Worm (Caenorhabditis elegans) whole organism, mixed stage, embryonic: Measurements from ENCODE around the gene bkip-1.

Source experiments
- blmp-1 ChIP-seq: fragments of 150-350 bp; optimal IDR thresholded peaks from 2 replicates; lab custom pipeline; 2014; ENCODE audit warnings: missing biosample characterization, missing genetic modification characterization
- elt-1 ChIP-seq: sonication (generic microtip); optimal IDR thresholded peaks from 2 replicates; lab custom pipeline; 2017; ENCODE audit warnings: missing genetic modification characterization, mild to moderate bottlenecking, missing compliant biosample characterization, antibody characterized with exemption, moderate library complexity, borderline replicate concordance; ENCODE audit not compliant: insufficient read depth
- elt-3 ChIP-seq: fragments of 150-350 bp; optimal IDR thresholded peaks from 2 replicates; lab custom pipeline; 2014; ENCODE audit warnings: missing biosample characterization, missing genetic modification characterization
- lin-13 ChIP-seq: fragments of 150-350 bp; optimal IDR thresholded peaks from 2 replicates; lab custom pipeline; 2014; ENCODE audit warnings: missing biosample characterization, missing genetic modification characterization
- lsy-2 ChIP-seq: fragments of 150-350 bp; optimal IDR thresholded peaks from 2 replicates; lab custom pipeline; 2014; ENCODE audit warnings: missing biosample characterization, missing genetic modification characterization
- nhr-12 ChIP-seq: fragments of 150-350 bp; optimal IDR thresholded peaks from 2 replicates; lab custom pipeline; 2014; ENCODE audit warnings: missing biosample characterization, missing genetic modification characterization
- nhr-237 ChIP-seq: fragments of 150-350 bp; optimal IDR thresholded peaks from 2 replicates; lab custom pipeline; 2014; ENCODE audit warnings: missing biosample characterization, missing genetic modification characterization
- nhr-28 ChIP-seq: fragments of 150-350 bp; optimal IDR thresholded peaks from 2 replicates; lab custom pipeline; 2014; ENCODE audit warnings: missing biosample characterization, missing genetic modification characterization
- pha-4 ChIP-seq: fragments of 150-350 bp; optimal IDR thresholded peaks from 2 replicates; lab custom pipeline; 2018; ENCODE audit warnings: missing biosample characterization, missing genetic modification reagents, missing genetic modification characterization
- snpc-4 ChIP-seq: fragments of 150-350 bp; optimal IDR thresholded peaks from 2 replicates; lab custom pipeline; 2014; ENCODE audit warnings: missing biosample characterization, missing genetic modification characterization
- tbx-8 ChIP-seq: fragments of 200-800 bp; sonication (Bioruptor generic); optimal IDR thresholded peaks from 2 replicates; lab custom pipeline; 2018; ENCODE audit warnings: mild to moderate bottlenecking, missing genetic modification characterization, moderate library complexity, missing compliant biosample characterization
- unc-39 ChIP-seq: fragments of 150-350 bp; optimal IDR thresholded peaks from 2 replicates; lab custom pipeline; 2014; ENCODE audit warnings: missing biosample characterization, missing genetic modification characterization
- unc-62 ChIP-seq: fragments of 150-350 bp; optimal IDR thresholded peaks from 2 replicates; lab custom pipeline; 2014; ENCODE audit warnings: missing biosample characterization, missing genetic modification reagents, missing genetic modification characterization
- zip-8 ChIP-seq: fragments of 150-350 bp; optimal IDR thresholded peaks from 2 replicates; lab custom pipeline; 2014; ENCODE audit warnings: missing biosample characterization, missing genetic modification characterization

- TF ChIP-seq snpc-4 (no peak), unc-39 (tag; lab: Kevin White, UChicago) (no peak), nhr-237 (no peak), nhr-28 (tag; lab: Kevin White, UChicago) (no peak), elt-3 (tag; lab: Kevin White, UChicago) (no peak), lin-13 (no peak), blmp-1 (no peak), elt-1 (tag; lab: Kevin White, UChicago) (no peak), pha-4 (no peak), tbx-8 (GFP tag; lab: Kevin White, UChicago) (no peak), lsy-2 (tag; lab: Kevin White, UChicago) (no peak), zip-8 (no peak), unc-62 (no peak), nhr-12 (tag; lab: Kevin White, UChicago) (no peak)
Measured at ce11 chrII:14091182-14091581, 9.9 kb upstream of the bkip-1 start.
